Worm (Caenorhabditis elegans) whole organism, L4 larva: Measurements from ENCODE around the gene M05D6.5.

Experiments
- dpl-1 ChIP-seq: fragments of 150-350 bp; optimal IDR thresholded peaks from 2 replicates; lab custom pipeline; 2014; ENCODE audit warnings: missing biosample characterization, missing genetic modification reagents, missing genetic modification characterization
- jun-1 ChIP-seq: fragments of 150-350 bp; optimal IDR thresholded peaks from 2 replicates; lab custom pipeline; 2014; ENCODE audit warnings: missing biosample characterization, missing genetic modification reagents, missing genetic modification characterization
- lin-39 ChIP-seq: fragments of 150-350 bp; optimal IDR thresholded peaks from 2 replicates; lab custom pipeline; 2014; ENCODE audit warnings: missing biosample characterization, missing genetic modification reagents, missing genetic modification characterization
- lir-3 ChIP-seq: sonication (generic microtip); optimal IDR thresholded peaks from 2 replicates; lab custom pipeline; 2016; ENCODE audit warnings: mild to moderate bottlenecking, missing genetic modification characterization, missing compliant biosample characterization
- lsy-2 ChIP-seq, 2 experiments: fragments of 150-350 bp in 1 of 2; sonication (generic microtip) in 1 of 2; optimal IDR thresholded peaks; 2 replicates each; lab custom pipeline; 2014 to 2017; ENCODE audit warnings: missing biosample characterization in 2 of 2, missing genetic modification characterization in 2 of 2
- mep-1 ChIP-seq: fragments of 150-350 bp; sonication (generic microtip); optimal IDR thresholded peaks from 3 replicates; lab custom pipeline; 2014; ENCODE audit warnings: missing biosample characterization, missing genetic modification characterization
- nhr-237 ChIP-seq: sonication (generic microtip); optimal IDR thresholded peaks from 2 replicates; lab custom pipeline; 2017; ENCODE audit warnings: missing biosample characterization, missing genetic modification characterization
- pha-4 ChIP-seq, 2 experiments: fragments of 150-350 bp in 1 of 2; fragments of 200-800 bp in 1 of 2; sonication (Bioruptor generic) in 1 of 2; IDR thresholded peaks in 1 of 2; optimal IDR thresholded peaks in 1 of 2; 2 replicates each; pipeline versions ENCODE4 v1.3.6 to Lab custom; 2014 to 2022; ENCODE audit warnings: missing genetic modification characterization in 2 of 2, missing genetic modification reagents in 2 of 2, missing biosample characterization in 1 of 2, missing compliant biosample characterization in 1 of 2
- ztf-11 ChIP-seq: fragments of 150-350 bp; optimal IDR thresholded peaks from 2 replicates; lab custom pipeline; 2014; ENCODE audit warnings: missing biosample characterization, missing genetic modification characterization

- no peak for TF ChIP-seq lin-39 (tag; lab: Kevin White, UChicago)
- TF ChIP-seq dpl-1 (GFP tag; lab: Kevin White, UChicago): no peak
- TF ChIP-seq pha-4 (GFP tag; IDR thresholded peaks at IDR 0.05; lab: Robert Waterston, UW): no peak
- no peak for TF ChIP-seq pha-4 (tag; optimal IDR thresholded peaks at IDR 0.05; lab: Kevin White, UChicago)
- TF ChIP-seq nhr-237 (tag; lab: Kevin White, UChicago): no peak
- TF ChIP-seq jun-1: no peak
- no peak for TF ChIP-seq lir-3 (tag; lab: Kevin White, UChicago)
- no peak for TF ChIP-seq ztf-11
- TF ChIP-seq mep-1: no peak
- TF ChIP-seq lsy-2 (tag; optimal IDR thresholded peaks at IDR 0.05; lab: Kevin White, UChicago): no peak
Measured at ce11 chrII:8431954-8432353, 50.0 kb downstream of the M05D6.5 start, which contains the start of gene acp-2.
